Fruit fly (Drosophila melanogaster) whole organism, embryonic: ENCODE data around the gene CG33986.

ENCODE experiments used
- Ada2b ChIP-seq: fragments of 200-800 bp; sonication (Bioruptor generic); IDR thresholded peaks from 2 replicates; pipeline ENCODE4 v1.3.6; 2022; ENCODE audit warnings: missing biosample characterization, missing genetic modification characterization
- Bgb ChIP-seq: fragments of 200-800 bp; sonication (Bioruptor generic); IDR thresholded peaks from 2 replicates; pipeline ENCODE4 v1.3.6; 2022; ENCODE audit warnings: missing biosample characterization, missing genetic modification characterization; ENCODE audit not compliant: partially characterized antibody
- BtbVII ChIP-seq: fragments of 200-800 bp; sonication (Bioruptor generic); optimal IDR thresholded peaks from 3 replicates; lab custom pipeline; 2017; ENCODE audit warnings: missing biosample characterization, mild to moderate bottlenecking, missing genetic modification characterization
- CG10321 ChIP-seq: fragments of 200-800 bp; sonication (Bioruptor generic); IDR thresholded peaks from 2 replicates; pipeline ENCODE4 v1.3.6; 2022; ENCODE audit warnings: missing biosample characterization, missing genetic modification characterization
- CG10366 ChIP-seq: fragments of 200-800 bp; sonication (Bioruptor generic); IDR thresholded peaks from 2 replicates; pipeline ENCODE4 v1.3.6; 2022; ENCODE audit warnings: missing biosample characterization, missing genetic modification characterization
- CG10959 ChIP-seq: fragments of 200-800 bp; sonication (Bioruptor generic); IDR thresholded peaks from 2 replicates; pipeline ENCODE4 v1.3.6; 2022; ENCODE audit warnings: missing biosample characterization, missing genetic modification characterization
- CG12104 ChIP-seq: fragments of 200-800 bp; sonication (Bioruptor generic); optimal IDR thresholded peaks from 3 replicates; lab custom pipeline; 2016; ENCODE audit warnings: missing biosample characterization, missing genetic modification characterization
- CG30020 ChIP-seq: fragments of 200-800 bp; optimal IDR thresholded peaks from 2 replicates; lab custom pipeline; 2019; ENCODE audit warnings: missing biosample characterization, mild to moderate bottlenecking, missing genetic modification characterization, moderate library complexity
- CG3065 ChIP-seq: fragments of 200-800 bp; sonication (Bioruptor generic); optimal IDR thresholded peaks from 2 replicates; lab custom pipeline; 2016; ENCODE audit warnings: missing biosample characterization, missing genetic modification characterization
- CG4854 ChIP-seq: fragments of 200-800 bp; sonication (Bioruptor generic); optimal IDR thresholded peaks from 2 replicates; lab custom pipeline; 2016; ENCODE audit warnings: missing biosample characterization, missing genetic modification characterization, inconsistent platforms
- CG6254 ChIP-seq: fragments of 200-800 bp; sonication (Bioruptor generic); optimal IDR thresholded peaks from 3 replicates; lab custom pipeline; 2017; ENCODE audit warnings: mild to moderate bottlenecking, missing biosample characterization, missing genetic modification reagents, missing genetic modification characterization
- CG6272 ChIP-seq: fragments of 200-800 bp; sonication (Bioruptor generic); IDR thresholded peaks from 2 replicates; pipeline ENCODE4 v1.3.6; 2022; ENCODE audit warnings: missing biosample characterization, missing genetic modification characterization
- CG7839 ChIP-seq: fragments of 200-800 bp; sonication (Bioruptor generic); optimal IDR thresholded peaks from 3 replicates; lab custom pipeline; 2018; ENCODE audit warnings: missing biosample characterization, mild to moderate bottlenecking, missing genetic modification characterization, moderate library complexity
- CG9932 ChIP-seq: fragments of 200-800 bp; sonication (Bioruptor generic); IDR thresholded peaks from 2 replicates; pipeline ENCODE4 v1.3.6; 2022; ENCODE audit warnings: missing biosample characterization, missing genetic modification characterization
- CrebB ChIP-seq: fragments of 200-800 bp; sonication (Bioruptor generic); optimal IDR thresholded peaks from 3 replicates; lab custom pipeline; 2018; ENCODE audit warnings: missing biosample characterization, mild to moderate bottlenecking, missing genetic modification characterization
- Deaf1 ChIP-seq: fragments of 200-800 bp; optimal IDR thresholded peaks from 3 replicates; lab custom pipeline; 2019; ENCODE audit warnings: missing biosample characterization, mild to moderate bottlenecking, missing genetic modification characterization, moderate library complexity
- Gsc ChIP-seq: fragments of 200-800 bp; sonication (Bioruptor generic); IDR thresholded peaks from 2 replicates; pipeline ENCODE4 v1.3.6; 2022; ENCODE audit warnings: missing biosample characterization, missing genetic modification characterization
- HHEX ChIP-seq: fragments of 200-800 bp; sonication (Bioruptor generic); optimal IDR thresholded peaks from 3 replicates; lab custom pipeline; 2017; ENCODE audit warnings: missing biosample characterization, mild to moderate bottlenecking, missing genetic modification characterization, missing genetic modification reagents
- Lim3 ChIP-seq: fragments of 200-800 bp; sonication (Bioruptor generic); IDR thresholded peaks from 2 replicates; pipeline ENCODE4 v1.3.6; 2022; ENCODE audit warnings: missing biosample characterization, missing genetic modification characterization
- Lpt ChIP-seq: fragments of >200 bp; optimal IDR thresholded peaks from 2 replicates; lab custom pipeline; 2018; ENCODE audit warnings: missing biosample characterization, missing genetic modification characterization
- Max ChIP-seq: fragments of 200-800 bp; sonication (Bioruptor generic); optimal IDR thresholded peaks from 2 replicates; lab custom pipeline; 2016; ENCODE audit warnings: missing biosample characterization, mild to moderate bottlenecking, missing genetic modification characterization
- Med ChIP-seq: fragments of 200-800 bp; sonication (Bioruptor generic); peaks from one replicate; lab custom pipeline; 2016; ENCODE audit warnings: missing biosample characterization, missing genetic modification characterization, mild to moderate bottlenecking, inconsistent platforms, moderate library complexity
- NC2β ChIP-seq: fragments of 200-800 bp; sonication (Bioruptor generic); optimal IDR thresholded peaks from 2 replicates; lab custom pipeline; 2016; ENCODE audit warnings: missing biosample characterization, missing genetic modification characterization
- NFAT ChIP-seq: fragments of 200-800 bp; sonication (Bioruptor generic); IDR thresholded peaks from 2 replicates; pipeline ENCODE4 v1.3.6; 2022; ENCODE audit warnings: missing biosample characterization, missing genetic modification characterization
- Spps ChIP-seq: fragments of 200-800 bp; sonication (Bioruptor generic); optimal IDR thresholded peaks from 2 replicates; lab custom pipeline; 2018; ENCODE audit warnings: missing biosample characterization, mild to moderate bottlenecking, missing genetic modification characterization
- Trl ChIP-seq, 3 experiments: fragments of >200 bp in 2 of 3; fragments of 200-800 bp in 1 of 3; sonication (Bioruptor generic) in 1 of 3; optimal IDR thresholded peaks; 2 replicates in 1 of 3; 3 replicates in 2 of 3; lab custom pipeline; 2016 to 2017; ENCODE audit warnings: missing biosample characterization in 1 of 3, missing genetic modification characterization in 1 of 3
- bigmax ChIP-seq: fragments of 200-800 bp; sonication (Bioruptor generic); optimal IDR thresholded peaks from 2 replicates; lab custom pipeline; 2018; ENCODE audit warnings: missing biosample characterization, mild to moderate bottlenecking, missing genetic modification characterization
- chif ChIP-seq, 2 experiments: fragments of 200-800 bp; sonication (Bioruptor generic); optimal IDR thresholded peaks; 3 replicates each; lab custom pipeline; 2016; ENCODE audit warnings: missing biosample characterization in 2 of 2, missing genetic modification characterization in 2 of 2
- dan ChIP-seq: fragments of 200-800 bp; sonication (Bioruptor generic); IDR thresholded peaks from 2 replicates; pipeline ENCODE4 v1.3.6; 2022; ENCODE audit warnings: missing biosample characterization, missing genetic modification characterization
- dmrt99B ChIP-seq: fragments of 200-800 bp; sonication (Bioruptor generic); optimal IDR thresholded peaks from 2 replicates; lab custom pipeline; 2018; ENCODE audit warnings: missing biosample characterization, mild to moderate bottlenecking, missing genetic modification characterization, moderate library complexity
- gcm ChIP-seq: fragments of 200-800 bp; sonication (Bioruptor generic); optimal IDR thresholded peaks from 2 replicates; lab custom pipeline; 2019; ENCODE audit warnings: missing biosample characterization, mild to moderate bottlenecking, missing genetic modification characterization, moderate library complexity
- gfzf ChIP-seq: fragments of 200-800 bp; sonication (Bioruptor generic); optimal IDR thresholded peaks from 2 replicates; lab custom pipeline; 2016; ENCODE audit warnings: missing biosample characterization, mild to moderate bottlenecking, missing genetic modification characterization, moderate library complexity
- hth ChIP-seq: fragments of >200 bp; optimal IDR thresholded peaks from 2 replicates; lab custom pipeline; 2017; ENCODE audit warnings: inconsistent platforms
- lab ChIP-seq: fragments of 200-800 bp; sonication (Bioruptor generic); optimal IDR thresholded peaks from 3 replicates; lab custom pipeline; 2017; ENCODE audit warnings: missing biosample characterization, missing genetic modification characterization, mild to moderate bottlenecking, moderate library complexity, missing genetic modification reagents
- oc ChIP-seq: fragments of 200-800 bp; sonication (Bioruptor generic); optimal IDR thresholded peaks from 2 replicates; lab custom pipeline; 2018; ENCODE audit warnings: missing biosample characterization, mild to moderate bottlenecking, missing genetic modification characterization, moderate library complexity
- pan ChIP-seq, 4 experiments: fragments of >200 bp in 3 of 4; fragments of 200-800 bp in 1 of 4; sonication (Bioruptor generic) in 1 of 4; optimal IDR thresholded peaks in 3 of 4; IDR thresholded peaks in 1 of 4; 2 replicates each; pipeline versions ENCODE4 v1.3.6 to Lab custom; 2017 to 2022; ENCODE audit warnings: missing biosample characterization in 2 of 4, missing genetic modification characterization in 2 of 4, mixed read lengths in 1 of 4
- pfk ChIP-seq: fragments of 200-800 bp; sonication (Bioruptor generic); optimal IDR thresholded peaks from 2 replicates; lab custom pipeline; 2018; ENCODE audit warnings: missing biosample characterization, mild to moderate bottlenecking, missing genetic modification characterization, moderate library complexity
- phol ChIP-seq: fragments of 200-800 bp; sonication (Bioruptor generic); optimal IDR thresholded peaks from 3 replicates; lab custom pipeline; 2018; ENCODE audit warnings: missing biosample characterization, mild to moderate bottlenecking, missing genetic modification characterization, moderate library complexity
- pum ChIP-seq: fragments of 200-800 bp; sonication (Bioruptor generic); optimal IDR thresholded peaks from 2 replicates; lab custom pipeline; 2016; ENCODE audit warnings: missing biosample characterization, missing genetic modification characterization
- rib ChIP-seq: fragments of 200-800 bp; sonication (Bioruptor generic); IDR thresholded peaks from 2 replicates; pipeline ENCODE4 v1.3.6; 2022; ENCODE audit warnings: missing biosample characterization, missing genetic modification characterization
- sc ChIP-seq, 3 experiments: fragments of >200 bp in 2 of 3; fragments of 200-800 bp in 1 of 3; sonication (Bioruptor generic) in 1 of 3; optimal IDR thresholded peaks; 2 replicates in 2 of 3; 3 replicates in 1 of 3; lab custom pipeline; 2017; ENCODE audit warnings: mild to moderate bottlenecking in 1 of 3, missing biosample characterization in 1 of 3, missing genetic modification characterization in 1 of 3, missing genetic modification reagents in 1 of 3
- sd ChIP-seq: fragments of 200-800 bp; sonication (Bioruptor generic); optimal IDR thresholded peaks from 3 replicates; lab custom pipeline; 2018; ENCODE audit warnings: missing biosample characterization, mild to moderate bottlenecking, missing genetic modification characterization, moderate library complexity
- slp2 ChIP-seq: fragments of 200-800 bp; sonication (Bioruptor generic); optimal IDR thresholded peaks from 2 replicates; lab custom pipeline; 2016; ENCODE audit warnings: missing biosample characterization, missing genetic modification characterization
- sqz ChIP-seq: fragments of 200-800 bp; sonication (Bioruptor generic); optimal IDR thresholded peaks from 3 replicates; lab custom pipeline; 2018; ENCODE audit warnings: missing biosample characterization, mild to moderate bottlenecking, missing genetic modification characterization
- ssp ChIP-seq: fragments of 200-800 bp; sonication (Bioruptor generic); IDR thresholded peaks from 2 replicates; pipeline ENCODE4 v1.3.6; 2022; ENCODE audit warnings: missing biosample characterization, missing genetic modification characterization
- tio ChIP-seq: fragments of 200-800 bp; sonication (Bioruptor generic); optimal IDR thresholded peaks from 2 replicates; lab custom pipeline; 2017; ENCODE audit warnings: missing biosample characterization, missing genetic modification characterization, inconsistent platforms
- trh ChIP-seq: fragments of 200-800 bp; sonication (Bioruptor generic); optimal IDR thresholded peaks from 2 replicates; lab custom pipeline; 2016; ENCODE audit warnings: missing biosample characterization, missing genetic modification characterization
- wor ChIP-seq: fragments of 200-800 bp; sonication (Bioruptor generic); IDR thresholded peaks from 2 replicates; pipeline ENCODE4 v1.3.6; 2022; ENCODE audit warnings: missing biosample characterization, missing genetic modification characterization

CG33986 gene

dm6 chr3L:15532368-15533030, 7.4 kb upstream of the CG33986 start (continued):
- peak; percentile 27 for TF ChIP-seq Max (GFP tag; lab: Kevin White, UChicago)
- no peak for TF ChIP-seq CG10321 (GFP tag; lab: Robert Waterston, UW)
- TF ChIP-seq pfk (GFP tag; lab: Kevin White, UChicago): no peak
- no peak for TF ChIP-seq pum (GFP tag; lab: Kevin White, UChicago)
- no peak for TF ChIP-seq Lim3 (GFP tag; lab: Robert Waterston, UW)
- TF ChIP-seq BtbVII (GFP tag; lab: Kevin White, UChicago): no peak
- peak; percentile 24; the same call in 1 of the 2 replicates for TF ChIP-seq CG10959 (GFP tag; lab: Robert Waterston, UW)
- TF ChIP-seq Bgb (GFP tag; lab: Robert Waterston, UW): peak; percentile 32; the same call in 1 of the 2 replicates
- TF ChIP-seq Gsc (GFP tag; lab: Robert Waterston, UW): no peak
- TF ChIP-seq HHEX (GFP tag; lab: Kevin White, UChicago): no peak
- no peak for TF ChIP-seq NFAT (GFP tag; lab: Robert Waterston, UW)
- peak; percentile 60 for TF ChIP-seq Med (GFP tag; lab: Kevin White, UChicago)
- no peak for TF ChIP-seq CG6272 (GFP tag; lab: Robert Waterston, UW)
- TF ChIP-seq pan (optimal IDR thresholded peaks at IDR 0.05; lab: Kevin White, UChicago): no peak
- peak in 1 of 2 experiments; percentile 72 for TF ChIP-seq pan (GFP tag; optimal IDR thresholded peaks at IDR 0.05 in 1 of 2, IDR thresholded peaks at IDR 0.05 in 1 of 2)
- TF ChIP-seq Lpt: no peak
- peak; percentile 16 for TF ChIP-seq oc (tag; lab: Kevin White, UChicago)
- TF ChIP-seq CG9932 (GFP tag; lab: Robert Waterston, UW): peak; percentile 55
- no peak for TF ChIP-seq CG3065
- peak; percentile 15 for TF ChIP-seq slp2
- peak; percentile 32; the same call in 1 of the 2 replicates for TF ChIP-seq wor
- 0 out of 2 replicates have a peak, but pooled peaks have one; percentile 58 for TF ChIP-seq rib
- TF ChIP-seq NC2β (GFP tag; lab: Kevin White, UChicago): no peak
- TF ChIP-seq Ada2b: peak; percentile 59
- TF ChIP-seq trh (GFP tag; lab: Kevin White, UChicago): no peak
- TF ChIP-seq sqz (GFP tag; lab: Kevin White, UChicago): no peak
- TF ChIP-seq ssp: no peak
- no peak for TF ChIP-seq CG30020 (tag; lab: Kevin White, UChicago)
- TF ChIP-seq CG7839: peak; percentile 38
- TF ChIP-seq gcm (GFP tag; lab: Kevin White, UChicago): peak; percentile 79
- peak; percentile 46 for TF ChIP-seq tio (GFP tag; lab: Kevin White, UChicago)
- TF ChIP-seq CrebB (tag; lab: Kevin White, UChicago): no peak
- peak; percentile 60 to 70 for TF ChIP-seq Trl (optimal IDR thresholded peaks at IDR 0.05; lab: Kevin White, UChicago)
- TF ChIP-seq Trl (GFP tag; optimal IDR thresholded peaks at IDR 0.05; lab: Kevin White, UChicago): peak; percentile 56
- no peak for TF ChIP-seq Spps
- no peak for TF ChIP-seq gfzf (GFP tag; lab: Kevin White, UChicago)
- TF ChIP-seq Deaf1 (tag; lab: Kevin White, UChicago): peak; percentile 69
- TF ChIP-seq phol (tag; lab: Kevin White, UChicago): peak; percentile 74
- peak; percentile 39 for TF ChIP-seq lab (GFP tag; lab: Kevin White, UChicago)
- TF ChIP-seq sd (tag; lab: Kevin White, UChicago): peak; percentile 18
- peak; percentile 63 for TF ChIP-seq dmrt99B (tag; lab: Kevin White, UChicago)
- TF ChIP-seq hth (lab: Kevin White, UChicago): no peak
- no peak for TF ChIP-seq CG4854 (GFP tag; lab: Kevin White, UChicago)
- TF ChIP-seq chif (GFP tag; optimal IDR thresholded peaks at IDR 0.05; lab: Kevin White, UChicago): peak in 1 of 2 experiments; percentile 33
- TF ChIP-seq bigmax: no peak
- TF ChIP-seq CG12104 (GFP tag; lab: Kevin White, UChicago): peak; percentile 63
- peak; percentile 35; the same call in 1 of the 2 replicates for TF ChIP-seq CG10366 (GFP tag; lab: Robert Waterston, UW)
- TF ChIP-seq dan: no peak
- peak; percentile 25 for TF ChIP-seq CG6254
- TF ChIP-seq sc (optimal IDR thresholded peaks at IDR 0.05; lab: Kevin White, UChicago): no peak
- no peak for TF ChIP-seq sc (GFP tag; optimal IDR thresholded peaks at IDR 0.05; lab: Kevin White, UChicago)
